Worm (Caenorhabditis elegans): Measurements from ENCODE around the gene F17C11.6.

ce11 chrV:10931189-10931588, 23.7 kb upstream of the F17C11.6 start, which contains the start of gene scvp-1:
- TF ChIP-seq unc-62 (GFP tag; optimal IDR thresholded peaks at IDR 0.05) (no peak), ama-1 (optimal IDR thresholded peaks at IDR 0.05) (no peak), aly-2 (tag; optimal IDR thresholded peaks at IDR 0.05) (no peak), nhr-11 (tag; optimal IDR thresholded peaks at IDR 0.05) (no peak), lsy-2 (tag; optimal IDR thresholded peaks at IDR 0.05) (no peak), alr-1 (tag; optimal IDR thresholded peaks at IDR 0.05) (no peak), snpc-4 (tag; optimal IDR thresholded peaks at IDR 0.05) (no peak)
